Worm (Caenorhabditis elegans) whole organism, late embryonic: Measurements from ENCODE around the gene his-60.

Experiments used
- fkh-10 ChIP-seq: fragments of 150-350 bp; optimal IDR thresholded peaks from 2 replicates; lab custom pipeline; 2014; ENCODE audit warnings: missing biosample characterization, missing genetic modification reagents, missing genetic modification characterization
- zip-5 ChIP-seq: sonication (generic microtip); optimal IDR thresholded peaks from 2 replicates; lab custom pipeline; 2016; ENCODE audit warnings: missing genetic modification characterization, missing compliant biosample characterization

DNA sequence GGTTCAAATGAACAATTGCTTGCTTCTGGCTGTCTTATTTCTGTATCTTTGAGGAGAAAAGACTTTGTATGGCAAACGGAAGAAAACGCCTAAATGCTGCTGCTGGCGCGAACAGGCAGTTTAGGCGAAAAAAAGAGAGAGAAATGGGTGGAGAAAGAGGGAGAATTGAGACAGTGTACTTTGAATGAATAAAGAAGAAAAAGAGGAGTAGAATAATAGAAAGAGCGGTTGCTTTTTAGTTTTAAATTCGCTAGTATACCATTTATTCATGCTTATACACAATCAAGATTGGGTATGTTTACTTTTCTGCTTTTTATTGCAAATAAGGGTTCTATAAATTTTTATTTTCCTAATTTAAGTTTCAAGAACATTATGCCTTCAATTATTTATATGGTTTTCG is 48.4 kb downstream of the his-60 start:
- TF ChIP-seq zip-5 (tag; lab: Kevin White, UChicago) (no peak), fkh-10 (GFP tag; lab: Kevin White, UChicago) (no peak)
